Worm (Caenorhabditis elegans): ENCODE data around the gene E02H4.6.

The E02H4.6 gene

DNA sequence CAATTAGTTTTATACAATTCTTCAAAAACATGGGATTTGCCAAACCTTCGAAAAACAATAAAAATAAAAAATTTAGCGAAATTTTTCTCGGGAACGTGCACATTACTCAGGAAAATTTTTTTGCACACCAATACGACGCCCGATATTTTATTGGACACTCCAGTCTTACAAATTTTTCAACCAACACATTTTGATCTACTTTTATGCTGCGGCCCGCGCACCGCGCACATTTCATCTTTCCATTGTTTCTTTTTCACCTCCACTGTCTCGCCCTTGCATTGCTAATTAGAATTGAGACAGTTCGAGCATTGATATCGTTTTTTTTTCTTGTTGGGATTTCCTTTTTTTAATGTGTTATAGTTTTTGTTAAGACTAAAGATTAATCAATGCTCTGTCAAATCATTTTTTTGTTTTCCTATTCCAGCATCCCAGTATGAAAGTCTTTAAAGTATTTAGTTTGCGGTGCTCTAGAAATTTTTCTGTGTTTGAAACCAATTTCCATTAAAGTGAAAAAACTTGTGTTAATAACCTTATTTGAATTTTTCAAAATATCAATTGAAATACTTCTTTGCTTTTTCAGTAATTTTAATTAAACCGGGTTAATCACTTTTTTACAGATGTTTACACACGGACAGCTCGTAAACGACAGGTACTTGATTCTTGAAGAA is 4.4 kb downstream of the E02H4.6 start, which contains the start of gene K04C1.5:
Gene K04C1.5, plus strand, starts transcription at position 618 of the 668 bp plus-strand sequence.
- TF ChIP-seq snpc-4 (tag; optimal IDR thresholded peaks at IDR 0.05) (no peak), lsy-2 (tag; optimal IDR thresholded peaks at IDR 0.05) (no peak), unc-39 (tag; optimal IDR thresholded peaks at IDR 0.05) (no peak), lin-13 (tag; optimal IDR thresholded peaks at IDR 0.05) (no peak), lin-32 (GFP tag; optimal IDR thresholded peaks at IDR 0.05) (no peak), unc-120 (tag; optimal IDR thresholded peaks at IDR 0.05; ENCODE audit: poor library complexity, severe bottlenecking) (no peak), nhr-2 (tag; optimal IDR thresholded peaks at IDR 0.05) (no peak), hlh-1 (tag; optimal IDR thresholded peaks at IDR 0.05) (no peak), ceh-83 (GFP tag; optimal IDR thresholded peaks at IDR 0.05) (no peak), mep-1 (tag; optimal IDR thresholded peaks at IDR 0.05) (no peak), tbx-8 (GFP tag; optimal IDR thresholded peaks at IDR 0.05) (no peak), mls-2 (tag; optimal IDR thresholded peaks at IDR 0.05) (no peak), nhr-28 (tag; optimal IDR thresholded peaks at IDR 0.05) (no peak), sem-2 (GFP tag; optimal IDR thresholded peaks at IDR 0.05) (no peak), nhr-76 (tag; optimal IDR thresholded peaks at IDR 0.05) (no peak), pha-4 (tag; optimal IDR thresholded peaks at IDR 0.05) (no peak), nhr-12 (tag; optimal IDR thresholded peaks at IDR 0.05) (no peak), cnd-1 (tag; optimal IDR thresholded peaks at IDR 0.05) (no peak), elt-1 (tag; optimal IDR thresholded peaks at IDR 0.05; ENCODE audit: borderline replicate concordance, insufficient read depth) (no peak), zip-8 (tag; optimal IDR thresholded peaks at IDR 0.05) (no peak)

DNA sequence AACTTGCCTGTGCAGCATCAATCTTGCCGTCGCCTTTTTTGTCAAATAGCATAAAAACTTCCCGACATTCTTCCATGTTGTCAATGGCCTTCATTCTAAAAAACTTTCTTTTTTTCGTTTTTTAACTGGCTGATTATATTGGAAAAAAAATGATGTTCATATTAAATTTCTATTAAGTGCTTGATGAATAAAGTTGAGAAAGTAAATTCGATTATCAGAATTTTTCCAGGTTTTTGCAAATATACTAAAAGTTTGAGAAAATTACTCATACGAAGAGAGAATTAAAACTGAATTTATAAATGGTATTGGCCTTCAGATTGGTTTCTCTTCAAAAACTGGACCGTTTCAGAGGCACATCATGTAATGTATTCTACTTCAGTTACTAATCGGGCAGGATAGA is 5.4 kb downstream of the E02H4.6 start, which contains the start of gene mlc-6:
Gene mlc-6, minus strand, starts transcription at position 101 of the 400 bp plus-strand sequence.
- TF ChIP-seq mls-2 (tag; optimal IDR thresholded peaks at IDR 0.05) (no peak), mep-1 (tag; optimal IDR thresholded peaks at IDR 0.05) (no peak), drap-1 (GFP tag; optimal IDR thresholded peaks at IDR 0.05) (no peak), sptf-1 (tag; optimal IDR thresholded peaks at IDR 0.05) (no peak), elt-1 (tag; optimal IDR thresholded peaks at IDR 0.05; ENCODE audit: borderline replicate concordance, insufficient read depth) (no peak), ztf-11 (tag; optimal IDR thresholded peaks at IDR 0.05) (no peak), flh-1 (GFP tag; optimal IDR thresholded peaks at IDR 0.05) (no peak), elt-3 (tag; optimal IDR thresholded peaks at IDR 0.05) (no peak), nhr-28 (tag; optimal IDR thresholded peaks at IDR 0.05) (no peak)

DNA sequence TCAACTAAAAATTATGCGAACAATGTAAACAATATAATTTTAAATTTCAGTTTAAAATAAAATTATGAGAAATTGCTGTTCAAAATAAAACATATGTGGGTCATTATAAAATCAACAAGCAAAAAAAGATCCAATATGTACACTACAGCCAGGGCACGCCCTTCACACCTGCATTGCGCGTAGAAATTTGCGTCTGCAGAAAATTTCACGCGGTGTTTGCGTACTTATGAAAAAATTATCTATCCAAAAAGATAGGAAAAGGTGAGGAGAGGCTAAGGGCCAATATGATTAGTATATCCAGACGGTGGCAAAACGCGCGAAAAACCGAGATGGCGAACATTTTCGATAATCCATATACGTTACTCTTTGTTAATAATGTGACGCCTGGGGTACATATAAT is 7.4 kb downstream of the E02H4.6 start:
- TF ChIP-seq hlh-1 (tag; optimal IDR thresholded peaks at IDR 0.05) (no peak), ceh-39 (tag; optimal IDR thresholded peaks at IDR 0.05) (peak; percentile 9), ceh-83 (GFP tag; optimal IDR thresholded peaks at IDR 0.05) (no peak), bed-3 (GFP tag; optimal IDR thresholded peaks at IDR 0.05) (no peak), mab-5 (tag; optimal IDR thresholded peaks at IDR 0.05) (no peak)

ce11 chrX:14243345-14243961 is 8.5 kb downstream of the E02H4.6 start, which contains the start of gene K04C1.3:
Gene K04C1.3 (minus strand): TSS chrX:14243395.
- TF ChIP-seq cnd-1 (tag; optimal IDR thresholded peaks at IDR 0.05) (peak; percentile 37), elt-3 (tag; optimal IDR thresholded peaks at IDR 0.05) (no peak), zip-8 (tag; optimal IDR thresholded peaks at IDR 0.05) (peak; percentile 7), ceh-83 (GFP tag; optimal IDR thresholded peaks at IDR 0.05) (no peak), lin-13 (tag; optimal IDR thresholded peaks at IDR 0.05) (no peak), mab-5 (tag; optimal IDR thresholded peaks at IDR 0.05) (no peak), ceh-39 (tag; optimal IDR thresholded peaks at IDR 0.05) (peak; percentile 36), unc-62 (GFP tag; optimal IDR thresholded peaks at IDR 0.05) (no peak), ces-1 (GFP tag; optimal IDR thresholded peaks at IDR 0.05) (peak; percentile 12), sem-2 (GFP tag; optimal IDR thresholded peaks at IDR 0.05) (no peak)

- TF ChIP-seq ceh-39 (tag; optimal IDR thresholded peaks at IDR 0.05) (no peak), nhr-2 (tag; optimal IDR thresholded peaks at IDR 0.05) (no peak), lin-32 (GFP tag; optimal IDR thresholded peaks at IDR 0.05) (no peak), sem-2 (GFP tag; optimal IDR thresholded peaks at IDR 0.05) (no peak), pha-4 (tag; optimal IDR thresholded peaks at IDR 0.05) (no peak), lsy-2 (tag; optimal IDR thresholded peaks at IDR 0.05) (no peak), unc-62 (GFP tag; optimal IDR thresholded peaks at IDR 0.05) (no peak), sptf-1 (tag; optimal IDR thresholded peaks at IDR 0.05) (no peak), mep-1 (tag; optimal IDR thresholded peaks at IDR 0.05) (no peak), mls-2 (tag; optimal IDR thresholded peaks at IDR 0.05) (no peak)
Observed at ce11 chrX:14241531-14241930, 10.4 kb downstream of the E02H4.6 start.
